Worm (Caenorhabditis elegans) whole organism, late embryonic: ENCODE results near the gene nep-5.

Experiments used
- C38D4.7 ChIP-seq: fragments of 200-800 bp; sonication (Bioruptor generic); optimal IDR thresholded peaks from 2 replicates; lab custom pipeline; 2018; ENCODE audit warnings: mild to moderate bottlenecking, missing genetic modification characterization, moderate library complexity, missing compliant biosample characterization
- K02D7.2 ChIP-seq: sonication (generic microtip); optimal IDR thresholded peaks from 2 replicates; lab custom pipeline; 2017; ENCODE audit warnings: mild to moderate bottlenecking, missing genetic modification characterization, missing compliant biosample characterization
- Y22D7AL.16 ChIP-seq: sonication (generic microtip); optimal IDR thresholded peaks from 2 replicates; lab custom pipeline; 2016; ENCODE audit warnings: missing genetic modification characterization, missing compliant biosample characterization
- ceh-14 ChIP-seq: sonication (generic microtip); optimal IDR thresholded peaks from 2 replicates; lab custom pipeline; 2016; ENCODE audit warnings: missing genotype, missing genetic modification characterization, missing compliant biosample characterization
- ceh-19 ChIP-seq: fragments of 200-800 bp; sonication (Bioruptor generic); optimal IDR thresholded peaks from 2 replicates; lab custom pipeline; 2018; ENCODE audit warnings: mild to moderate bottlenecking, missing genetic modification characterization, missing compliant biosample characterization
- ceh-22 ChIP-seq: sonication (generic microtip); optimal IDR thresholded peaks from 2 replicates; lab custom pipeline; 2017; ENCODE audit warnings: missing biosample characterization, missing genetic modification characterization
- ceh-31 ChIP-seq: sonication (generic microtip); optimal IDR thresholded peaks from 2 replicates; lab custom pipeline; 2016; ENCODE audit warnings: missing genetic modification characterization, missing compliant biosample characterization
- ceh-34 ChIP-seq: sonication (generic microtip); optimal IDR thresholded peaks from 2 replicates; lab custom pipeline; 2016; ENCODE audit warnings: mild to moderate bottlenecking, missing genetic modification characterization, missing compliant biosample characterization
- ceh-45 ChIP-seq: fragments of 200-800 bp; sonication (Bioruptor generic); IDR thresholded peaks from 2 replicates; pipeline ENCODE4 v1.3.6; 2022; ENCODE audit warnings: missing genetic modification reagents, missing genetic modification characterization, missing compliant biosample characterization
- ceh-48 ChIP-seq: sonication (generic microtip); optimal IDR thresholded peaks from 2 replicates; lab custom pipeline; 2016; ENCODE audit warnings: missing genetic modification characterization, inconsistent platforms, missing compliant biosample characterization
- ceh-9 ChIP-seq: sonication (generic microtip); optimal IDR thresholded peaks from 2 replicates; lab custom pipeline; 2016; ENCODE audit warnings: mild to moderate bottlenecking, missing genetic modification characterization, inconsistent platforms, missing compliant biosample characterization
- che-1 ChIP-seq: sonication (generic microtip); optimal IDR thresholded peaks from 2 replicates; lab custom pipeline; 2016; ENCODE audit warnings: mild to moderate bottlenecking, missing genetic modification characterization, missing compliant biosample characterization
- elt-2 ChIP-seq: sonication (generic microtip); optimal IDR thresholded peaks from 2 replicates; lab custom pipeline; 2016; ENCODE audit warnings: missing genetic modification reagents, missing genetic modification characterization, missing compliant biosample characterization
- ets-4 ChIP-seq: sonication (generic microtip); optimal IDR thresholded peaks from 2 replicates; lab custom pipeline; 2016; ENCODE audit warnings: missing genetic modification characterization, missing compliant biosample characterization
- eyg-1 ChIP-seq: sonication (generic microtip); optimal IDR thresholded peaks from 2 replicates; lab custom pipeline; 2016; ENCODE audit warnings: missing genotype, missing genetic modification characterization, missing compliant biosample characterization
- fax-1 ChIP-seq: sonication (generic microtip); optimal IDR thresholded peaks from 2 replicates; lab custom pipeline; 2016; ENCODE audit warnings: missing genotype, missing genetic modification characterization, missing compliant biosample characterization
- hlh-13 ChIP-seq: fragments of 200-800 bp; sonication (Bioruptor generic); optimal IDR thresholded peaks from 2 replicates; lab custom pipeline; 2018; ENCODE audit warnings: mild to moderate bottlenecking, missing genetic modification characterization, missing compliant biosample characterization
- hlh-30 ChIP-seq: sonication (generic microtip); optimal IDR thresholded peaks from 2 replicates; lab custom pipeline; 2017; ENCODE audit warnings: antibody characterized with exemption, missing genetic modification characterization, missing compliant biosample characterization; ENCODE audit not compliant: insufficient read depth
- hlh-8 ChIP-seq: sonication (generic microtip); optimal IDR thresholded peaks from 2 replicates; lab custom pipeline; 2016; ENCODE audit warnings: missing genotype, missing genetic modification characterization, missing compliant biosample characterization
- lin-11 ChIP-seq: fragments of 200-800 bp; sonication (Bioruptor generic); optimal IDR thresholded peaks from 2 replicates; lab custom pipeline; 2018; ENCODE audit warnings: mild to moderate bottlenecking, missing genetic modification characterization, missing compliant biosample characterization
- nfya-1 ChIP-seq: sonication (generic microtip); optimal IDR thresholded peaks from 2 replicates; lab custom pipeline; 2017; ENCODE audit warnings: missing genetic modification characterization, mild to moderate bottlenecking, missing compliant biosample characterization, antibody characterized with exemption, moderate library complexity
- pax-1 ChIP-seq: fragments of 150-350 bp; optimal IDR thresholded peaks from 2 replicates; lab custom pipeline; 2014; ENCODE audit warnings: missing biosample characterization, missing genetic modification characterization
- ref-2 ChIP-seq: sonication (generic microtip); optimal IDR thresholded peaks from 2 replicates; lab custom pipeline; 2016; ENCODE audit warnings: missing genetic modification characterization, missing compliant biosample characterization
- rnt-1 ChIP-seq: sonication (generic microtip); optimal IDR thresholded peaks from 2 replicates; lab custom pipeline; 2016; ENCODE audit warnings: missing genetic modification characterization, missing compliant biosample characterization
- sox-4 ChIP-seq: sonication (generic microtip); optimal IDR thresholded peaks from 2 replicates; lab custom pipeline; 2017; ENCODE audit warnings: mild to moderate bottlenecking, missing genetic modification characterization, inconsistent platforms, missing compliant biosample characterization
- tbx-2 ChIP-seq: sonication (generic microtip); optimal IDR thresholded peaks from 2 replicates; lab custom pipeline; 2016; ENCODE audit warnings: missing genetic modification characterization, missing compliant biosample characterization
- tbx-7 ChIP-seq: sonication (generic microtip); optimal IDR thresholded peaks from 2 replicates; lab custom pipeline; 2016; ENCODE audit warnings: missing genotype, missing genetic modification characterization, missing compliant biosample characterization
- unc-42 ChIP-seq: sonication (generic microtip); optimal IDR thresholded peaks from 2 replicates; lab custom pipeline; 2016; ENCODE audit warnings: missing genotype, missing genetic modification characterization, missing compliant biosample characterization
- unc-55 ChIP-seq: sonication (generic microtip); optimal IDR thresholded peaks from 2 replicates; lab custom pipeline; 2017; ENCODE audit warnings: missing biosample characterization, missing genetic modification reagents, missing genetic modification characterization
- unc-86 ChIP-seq: sonication (generic microtip); optimal IDR thresholded peaks from 2 replicates; lab custom pipeline; 2016; ENCODE audit warnings: missing genetic modification characterization, missing compliant biosample characterization
- ztf-16 ChIP-seq: sonication (generic microtip); optimal IDR thresholded peaks from 2 replicates; lab custom pipeline; 2017; ENCODE audit warnings: missing genetic modification characterization, missing compliant biosample characterization

nep-5 gene

ce11 chrII:5458683-5459410 lies 29.1 kb upstream of the nep-5 start:
- no peak for TF ChIP-seq ets-4 (tag; lab: Kevin White, UChicago)

ce11 chrII:5459534-5459933 lies 28.4 kb upstream of the nep-5 start:
- TF ChIP-seq elt-2 (tag; lab: Kevin White, UChicago) (peak; percentile 42), ceh-34 (tag; lab: Kevin White, UChicago) (no peak)
- TF ChIP-seq, all 69 proteins: peak for 1

- TF ChIP-seq ceh-19 (no peak), rnt-1 (tag; lab: Kevin White, UChicago) (peak; percentile 9), sox-4 (no peak), ceh-34 (tag; lab: Kevin White, UChicago) (peak; percentile 30), unc-55 (GFP tag; lab: Kevin White, UChicago) (peak; percentile 37), tbx-2 (tag; lab: Kevin White, UChicago) (peak; percentile 19), hlh-30 (tag; lab: Kevin White, UChicago) (peak; percentile 7), elt-2 (tag; lab: Kevin White, UChicago) (peak; percentile 34), ceh-31 (tag; lab: Kevin White, UChicago) (peak; percentile 2), fax-1 (tag; lab: Kevin White, UChicago) (no peak)
These were observed 27.0 kb upstream of the nep-5 start for ce11 chrII:5460911-5461310.

ce11 chrII:5463692-5464300 lies 24.1 kb upstream of the nep-5 start:
- TF ChIP-seq ceh-48 (tag; lab: Kevin White, UChicago) (no peak), unc-55 (GFP tag; lab: Kevin White, UChicago) (peak; percentile 34), nfya-1 (tag; lab: Kevin White, UChicago) (no peak)

ce11 chrII:5465729-5466408 lies 22.1 kb upstream of the nep-5 start, which contains the start of gene clr-1:
clr-1 (plus strand) TSS chrII:5466358.
- peak; percentile 48 for TF ChIP-seq unc-55 (GFP tag; lab: Kevin White, UChicago)
- TF ChIP-seq che-1 (tag; lab: Kevin White, UChicago): no peak

ce11 chrII:5473946-5474423 lies 14.0 kb upstream of the nep-5 start, which contains the start of gene mrps-16:
mrps-16 (plus strand) TSS chrII:5474373.
- TF ChIP-seq hlh-8: no peak
- peak; percentile 53 for TF ChIP-seq unc-42 (tag; lab: Kevin White, UChicago)
- TF ChIP-seq lin-11 (tag; lab: Kevin White, UChicago): no peak
- peak; percentile 1 for TF ChIP-seq unc-86 (tag; lab: Kevin White, UChicago)
- no peak for TF ChIP-seq ceh-14 (tag; lab: Kevin White, UChicago)
- TF ChIP-seq nfya-1 (tag; lab: Kevin White, UChicago): no peak
- TF ChIP-seq ref-2 (tag; lab: Kevin White, UChicago): no peak
- TF ChIP-seq hlh-13 (GFP tag; lab: Kevin White, UChicago): no peak
- TF ChIP-seq tbx-7 (tag; lab: Kevin White, UChicago): no peak
- TF ChIP-seq pax-1 (tag; lab: Kevin White, UChicago): no peak
- TF ChIP-seq, all 69 proteins: peak for 2

ce11 chrII:5474946-5475345 lies 13.0 kb upstream of the nep-5 start, which contains the start of gene ilcr-2:
ilcr-2 (plus strand) TSS chrII:5475246.
- TF ChIP-seq C38D4.7 (GFP tag; lab: Kevin White, UChicago) (no peak), ceh-9 (tag; lab: Kevin White, UChicago) (no peak), ceh-22 (no peak), ztf-16 (tag; lab: Kevin White, UChicago) (no peak), Y22D7AL.16 (no peak), ceh-45 (GFP tag; lab: Robert Waterston, UW) (no peak), K02D7.2 (tag; lab: Kevin White, UChicago) (no peak), eyg-1 (tag; lab: Kevin White, UChicago) (no peak)
